Fruit fly (Drosophila melanogaster) whole organism, embryonic: ENCODE measurements around the gene brm.

ENCODE experiments used
- Atf-2 ChIP-seq: fragments of 200-800 bp; sonication (Bioruptor generic); optimal IDR thresholded peaks from 2 replicates; lab custom pipeline; 2016; ENCODE audit warnings: missing biosample characterization, missing genetic modification characterization
- Atf6 ChIP-seq: fragments of 200-800 bp; sonication (Bioruptor generic); IDR thresholded peaks from 2 replicates; pipeline ENCODE4 v1.3.6; 2022; ENCODE audit warnings: missing biosample characterization, missing genetic modification characterization
- Bgb ChIP-seq: fragments of 200-800 bp; sonication (Bioruptor generic); IDR thresholded peaks from 2 replicates; pipeline ENCODE4 v1.3.6; 2022; ENCODE audit warnings: missing biosample characterization, missing genetic modification characterization; ENCODE audit not compliant: partially characterized antibody
- Bteb2 ChIP-seq: fragments of 200-800 bp; sonication (Bioruptor generic); optimal IDR thresholded peaks from 2 replicates; lab custom pipeline; 2016; ENCODE audit warnings: missing biosample characterization, missing genetic modification characterization
- CG10209 ChIP-seq: fragments of 200-800 bp; sonication (Bioruptor generic); optimal IDR thresholded peaks from 3 replicates; lab custom pipeline; 2017; ENCODE audit warnings: missing biosample characterization, mild to moderate bottlenecking, missing genetic modification characterization, missing genetic modification reagents
- CG1024 ChIP-seq: fragments of 200-800 bp; sonication (Bioruptor generic); IDR thresholded peaks from 2 replicates; pipeline ENCODE4 v1.3.6; 2022; ENCODE audit warnings: missing biosample characterization, missing genetic modification characterization
- CG10267 ChIP-seq: fragments of 200-800 bp; sonication (Bioruptor generic); optimal IDR thresholded peaks from 2 replicates; lab custom pipeline; 2018; ENCODE audit warnings: missing biosample characterization, mild to moderate bottlenecking, missing genetic modification characterization, moderate library complexity
- CG10366 ChIP-seq: fragments of 200-800 bp; sonication (Bioruptor generic); IDR thresholded peaks from 2 replicates; pipeline ENCODE4 v1.3.6; 2022; ENCODE audit warnings: missing biosample characterization, missing genetic modification characterization
- CG15073 ChIP-seq: fragments of 200-800 bp; sonication (Bioruptor generic); optimal IDR thresholded peaks from 2 replicates; lab custom pipeline; 2016; ENCODE audit warnings: missing biosample characterization, missing genetic modification characterization
- CG17186 ChIP-seq: fragments of 200-800 bp; sonication (Bioruptor generic); optimal IDR thresholded peaks from 3 replicates; lab custom pipeline; 2017; ENCODE audit warnings: missing biosample characterization, missing genetic modification reagents, missing genetic modification characterization
- CG17829 ChIP-seq: fragments of 200-800 bp; optimal IDR thresholded peaks from 2 replicates; lab custom pipeline; 2019; ENCODE audit warnings: missing biosample characterization, mild to moderate bottlenecking, missing genetic modification characterization, moderate library complexity
- CG2889 ChIP-seq: fragments of 200-800 bp; sonication (Bioruptor generic); IDR thresholded peaks from 3 replicates; pipeline ENCODE4 v1.3.6; 2022; ENCODE audit warnings: missing biosample characterization, missing genetic modification characterization
- CG30020 ChIP-seq: fragments of 200-800 bp; optimal IDR thresholded peaks from 2 replicates; lab custom pipeline; 2019; ENCODE audit warnings: missing biosample characterization, mild to moderate bottlenecking, missing genetic modification characterization, moderate library complexity
- CG30403 ChIP-seq: fragments of 200-800 bp; sonication (Bioruptor generic); optimal IDR thresholded peaks from 3 replicates; lab custom pipeline; 2016; ENCODE audit warnings: missing biosample characterization, missing genetic modification characterization
- CG31365 ChIP-seq: fragments of 200-800 bp; sonication (Bioruptor generic); optimal IDR thresholded peaks from 2 replicates; lab custom pipeline; 2018; ENCODE audit warnings: missing biosample characterization, mild to moderate bottlenecking, missing genetic modification characterization
- CG3847 ChIP-seq: fragments of 200-800 bp; sonication (Bioruptor generic); IDR thresholded peaks from 2 replicates; pipeline ENCODE4 v1.3.6; 2022; ENCODE audit warnings: missing biosample characterization, missing genetic modification characterization
- CG6765 ChIP-seq: fragments of 200-800 bp; sonication (Bioruptor generic); optimal IDR thresholded peaks from 3 replicates; lab custom pipeline; 2017; ENCODE audit warnings: missing biosample characterization, mild to moderate bottlenecking, missing genetic modification characterization
- CG6791 ChIP-seq: fragments of 200-800 bp; sonication (Bioruptor generic); IDR thresholded peaks from 3 replicates; pipeline ENCODE4 v1.3.6; 2022; ENCODE audit warnings: missing biosample characterization, missing genetic modification characterization; ENCODE audit not compliant: partially characterized antibody
- CG6813 ChIP-seq: fragments of 200-800 bp; sonication (Bioruptor generic); optimal IDR thresholded peaks from 2 replicates; lab custom pipeline; 2017; ENCODE audit warnings: missing biosample characterization, missing genetic modification characterization, mild to moderate bottlenecking, moderate library complexity, missing genetic modification reagents
- CG8290 ChIP-seq, 3 experiments: fragments of 200-800 bp; sonication (Bioruptor generic); optimal IDR thresholded peaks; 2 replicates each; lab custom pipeline; 2016 to 2019; ENCODE audit warnings: missing biosample characterization in 3 of 3, missing genetic modification characterization in 3 of 3, mild to moderate bottlenecking in 2 of 3, moderate library complexity in 1 of 3
- CG9797 ChIP-seq: fragments of 200-800 bp; sonication (Bioruptor generic); optimal IDR thresholded peaks from 3 replicates; lab custom pipeline; 2018; ENCODE audit warnings: missing biosample characterization, mild to moderate bottlenecking, missing genetic modification characterization
- Camta ChIP-seq: fragments of 200-800 bp; sonication (Bioruptor generic); optimal IDR thresholded peaks from 2 replicates; lab custom pipeline; 2016; ENCODE audit warnings: missing biosample characterization, missing genetic modification characterization
- Dad ChIP-seq: fragments of 200-800 bp; sonication (Bioruptor generic); optimal IDR thresholded peaks from 3 replicates; lab custom pipeline; 2016; ENCODE audit warnings: missing biosample characterization, missing genetic modification characterization
- Dll ChIP-seq: fragments of 200-800 bp; sonication (Bioruptor generic); IDR thresholded peaks from 4 replicates; pipeline ENCODE4 v1.3.6; 2022; ENCODE audit warnings: missing biosample characterization, missing genetic modification characterization; ENCODE audit not compliant: partially characterized antibody
- Eip74EF ChIP-seq, 2 experiments: fragments of 200-800 bp in 1 of 2; fragments of >200 bp in 1 of 2; sonication (Bioruptor generic) in 1 of 2; optimal IDR thresholded peaks; 2 replicates each; lab custom pipeline; 2017 to 2019; ENCODE audit warnings: missing biosample characterization in 2 of 2, missing genetic modification characterization in 2 of 2, mild to moderate bottlenecking in 1 of 2, moderate library complexity in 1 of 2
- Mad ChIP-seq: fragments of 200-800 bp; sonication (Bioruptor generic); optimal IDR thresholded peaks from 2 replicates; lab custom pipeline; 2016; ENCODE audit warnings: missing biosample characterization, missing genetic modification characterization
- Meics ChIP-seq: fragments of 200-800 bp; sonication (Bioruptor generic); optimal IDR thresholded peaks from 2 replicates; lab custom pipeline; 2017; ENCODE audit warnings: missing biosample characterization, mild to moderate bottlenecking, missing genetic modification characterization
- Six4 ChIP-seq: fragments of 200-800 bp; sonication (Bioruptor generic); optimal IDR thresholded peaks from 2 replicates; lab custom pipeline; 2016; ENCODE audit warnings: missing biosample characterization, missing genetic modification characterization
- amos ChIP-seq: fragments of 200-800 bp; sonication (Bioruptor generic); IDR thresholded peaks from 2 replicates; pipeline ENCODE4 v1.3.6; 2022; ENCODE audit warnings: missing biosample characterization, missing genetic modification characterization; ENCODE audit not compliant: partially characterized antibody
- ap ChIP-seq: fragments of 200-800 bp; sonication (Bioruptor generic); IDR thresholded peaks from 2 replicates; pipeline ENCODE4 v1.3.6; 2022; ENCODE audit warnings: missing biosample characterization, missing genetic modification characterization
- caup ChIP-seq: fragments of 200-800 bp; sonication (Bioruptor generic); optimal IDR thresholded peaks from 3 replicates; lab custom pipeline; 2017; ENCODE audit warnings: missing biosample characterization, mild to moderate bottlenecking, missing genetic modification characterization, moderate library complexity; ENCODE audit not compliant: severe bottlenecking
- crp ChIP-seq, 2 experiments: fragments of 200-800 bp; sonication (Bioruptor generic); optimal IDR thresholded peaks; 2 replicates in 1 of 2; 3 replicates in 1 of 2; lab custom pipeline; 2017; ENCODE audit warnings: missing biosample characterization in 2 of 2, missing genetic modification characterization in 2 of 2, mild to moderate bottlenecking in 1 of 2, moderate library complexity in 1 of 2
- da ChIP-seq: fragments of 200-800 bp; sonication (Bioruptor generic); optimal IDR thresholded peaks from 2 replicates; lab custom pipeline; 2016; ENCODE audit warnings: missing biosample characterization, missing genetic modification characterization
- dpn ChIP-seq, 2 experiments: fragments of 200-800 bp; sonication (Bioruptor generic); optimal IDR thresholded peaks; 3 replicates each; lab custom pipeline; 2016; ENCODE audit warnings: missing biosample characterization in 2 of 2, missing genetic modification characterization in 2 of 2
- jigr1 ChIP-seq: fragments of 200-800 bp; sonication (Bioruptor generic); IDR thresholded peaks from 3 replicates; pipeline ENCODE4 v1.3.6; 2022; ENCODE audit warnings: missing biosample characterization, missing genetic modification characterization
- kay ChIP-seq: fragments of 200-800 bp; sonication (Bioruptor generic); optimal IDR thresholded peaks from 2 replicates; lab custom pipeline; 2016; ENCODE audit warnings: missing biosample characterization, missing genetic modification characterization
- maf-S ChIP-seq: fragments of 200-800 bp; sonication (Bioruptor generic); optimal IDR thresholded peaks from 2 replicates; lab custom pipeline; 2016; ENCODE audit warnings: missing biosample characterization, missing genetic modification characterization
- prd ChIP-seq, 3 experiments: fragments of >200 bp in 2 of 3; fragments of 200-800 bp in 1 of 3; sonication (Bioruptor generic) in 1 of 3; optimal IDR thresholded peaks in 2 of 3; IDR thresholded peaks in 1 of 3; 2 replicates in 2 of 3; 3 replicates in 1 of 3; pipeline versions ENCODE4 v1.3.6 to Lab custom; 2017 to 2022; ENCODE audit warnings: missing biosample characterization in 1 of 3, missing genetic modification characterization in 1 of 3
- pzg ChIP-seq: fragments of 200-800 bp; sonication (Bioruptor generic); optimal IDR thresholded peaks from 3 replicates; lab custom pipeline; 2018; ENCODE audit warnings: missing biosample characterization, mild to moderate bottlenecking, missing genetic modification characterization, moderate library complexity
- stwl ChIP-seq: fragments of 200-800 bp; sonication (Bioruptor generic); optimal IDR thresholded peaks from 3 replicates; lab custom pipeline; 2018; ENCODE audit warnings: missing biosample characterization, mild to moderate bottlenecking, missing genetic modification characterization, moderate library complexity
- tap ChIP-seq: fragments of 200-800 bp; optimal IDR thresholded peaks from 3 replicates; lab custom pipeline; 2019; ENCODE audit warnings: missing biosample characterization, mild to moderate bottlenecking, missing genetic modification characterization, moderate library complexity
- tll ChIP-seq, 2 experiments: fragments of 200-800 bp in 1 of 2; fragments of >200 bp in 1 of 2; sonication (Bioruptor generic) in 1 of 2; optimal IDR thresholded peaks; 2 replicates each; lab custom pipeline; 2017 to 2019; ENCODE audit warnings: missing biosample characterization in 2 of 2, missing genetic modification characterization in 2 of 2, mild to moderate bottlenecking in 1 of 2, moderate library complexity in 1 of 2
- tna ChIP-seq: fragments of 200-800 bp; sonication (Bioruptor generic); IDR thresholded peaks from 2 replicates; pipeline ENCODE4 v1.3.6; 2022; ENCODE audit warnings: missing biosample characterization, missing genetic modification characterization; ENCODE audit not compliant: partially characterized antibody
- twi ChIP-seq: fragments of 200-800 bp; optimal IDR thresholded peaks from 2 replicates; lab custom pipeline; 2019; ENCODE audit warnings: missing biosample characterization, mild to moderate bottlenecking, missing genetic modification characterization, moderate library complexity
- unc-4 ChIP-seq: fragments of 200-800 bp; sonication (Bioruptor generic); IDR thresholded peaks from 2 replicates; pipeline ENCODE4 v1.3.6; 2022; ENCODE audit warnings: missing biosample characterization, missing genetic modification characterization; ENCODE audit not compliant: partially characterized antibody

brm gene

dm6 chr3L:15967588-15968500 lies 14.8 kb downstream of the brm start, which contains the start of the genes Brr2 and CG10516 (continued):
- TF ChIP-seq Mad: peak; percentile 35
- TF ChIP-seq Camta (GFP tag; lab: Kevin White, UChicago): no peak
- TF ChIP-seq stwl (tag; lab: Kevin White, UChicago): peak; percentile 60
- TF ChIP-seq tap: no peak
- TF ChIP-seq CG1024 (GFP tag; lab: Robert Waterston, UW): 0 out of 2 replicates have a peak, but pooled peaks have one; percentile 5
- 0 out of 2 replicates have a peak, but pooled peaks have one; percentile 5 for TF ChIP-seq Bgb (GFP tag; lab: Robert Waterston, UW)
- TF ChIP-seq CG30020 (tag; lab: Kevin White, UChicago): peak; percentile 57
- peak in 1 of 2 experiments; percentile 17 for TF ChIP-seq crp (GFP tag; optimal IDR thresholded peaks at IDR 0.05; lab: Kevin White, UChicago)
- TF ChIP-seq Bteb2: peak; percentile 50
- TF ChIP-seq CG6813 (GFP tag; lab: Kevin White, UChicago): no peak
- no peak for TF ChIP-seq CG2889 (GFP tag; lab: Robert Waterston, UW)
- peak; percentile 38 for TF ChIP-seq CG30403
- TF ChIP-seq CG10366 (GFP tag; lab: Robert Waterston, UW): no peak
- peak; percentile 7 for TF ChIP-seq maf-S (GFP tag; lab: Kevin White, UChicago)
- TF ChIP-seq Dll (GFP tag; lab: Robert Waterston, UW): peak; percentile 51; the same call in 2 of the 4 replicates
- no peak for TF ChIP-seq CG15073 (GFP tag; lab: Kevin White, UChicago)
- peak; percentile 85 for TF ChIP-seq kay
- peak; percentile 76 for TF ChIP-seq CG17829 (tag; lab: Kevin White, UChicago)
- no peak for TF ChIP-seq jigr1 (GFP tag; lab: Robert Waterston, UW)
- TF ChIP-seq Dad (GFP tag; lab: Kevin White, UChicago): no peak
- peak; percentile 13 for TF ChIP-seq Six4
- TF ChIP-seq CG31365 (tag; lab: Kevin White, UChicago): no peak
- no peak for TF ChIP-seq CG8290 (GFP tag; optimal IDR thresholded peaks at IDR 0.05; lab: Kevin White, UChicago)
- TF ChIP-seq CG8290 (tag; optimal IDR thresholded peaks at IDR 0.05; lab: Kevin White, UChicago): no peak
- TF ChIP-seq da (GFP tag; lab: Kevin White, UChicago): no peak
- TF ChIP-seq dpn (GFP tag; optimal IDR thresholded peaks at IDR 0.05; lab: Kevin White, UChicago): peak in 1 of 2 experiments; percentile 22
- TF ChIP-seq CG3847: peak; percentile 62
- TF ChIP-seq unc-4 (GFP tag; lab: Robert Waterston, UW): peak; percentile 38; the same call in 1 of the 2 replicates
- TF ChIP-seq CG10267: peak; percentile 70
- TF ChIP-seq CG6765 (GFP tag; lab: Kevin White, UChicago): no peak
- peak; percentile 19 for TF ChIP-seq twi (tag; lab: Kevin White, UChicago)
- peak; percentile 94 for TF ChIP-seq CG9797
- peak; percentile 80 for TF ChIP-seq pzg (GFP tag; lab: Kevin White, UChicago)
- TF ChIP-seq caup: no peak
- TF ChIP-seq Atf-2 (GFP tag; lab: Kevin White, UChicago): no peak
- no peak for TF ChIP-seq prd (optimal IDR thresholded peaks at IDR 0.05; lab: Kevin White, UChicago)
- 0 out of 3 replicates have a peak, but pooled peaks have one; percentile 17 for TF ChIP-seq prd (GFP tag; IDR thresholded peaks at IDR 0.05; lab: Robert Waterston, UW)
- TF ChIP-seq ap (GFP tag; lab: Robert Waterston, UW): peak; percentile 5; the same call in 1 of the 2 replicates
- peak in 1 of 2 experiments; percentile 10 for TF ChIP-seq tll (GFP tag; optimal IDR thresholded peaks at IDR 0.05; lab: Kevin White, UChicago)
- TF ChIP-seq amos (GFP tag; lab: Robert Waterston, UW): 0 out of 2 replicates have a peak, but pooled peaks have one; percentile 35
- TF ChIP-seq Eip74EF (GFP tag; optimal IDR thresholded peaks at IDR 0.05; lab: Kevin White, UChicago): no peak
- TF ChIP-seq CG17186 (GFP tag; lab: Kevin White, UChicago): peak; percentile 81
- no peak for TF ChIP-seq CG10209 (GFP tag; lab: Kevin White, UChicago)
- TF ChIP-seq tna: 0 out of 2 replicates have a peak, but pooled peaks have one; percentile 13
- no peak for TF ChIP-seq Atf6 (GFP tag; lab: Robert Waterston, UW)
- no peak for TF ChIP-seq Meics (GFP tag; lab: Kevin White, UChicago)
- peak; percentile 12; the same call in 1 of the 3 replicates for TF ChIP-seq CG6791 (GFP tag; lab: Robert Waterston, UW)
